Worm (Caenorhabditis elegans) whole organism, late embryonic: ENCODE measurements around the gene fbxb-114.
"Not testable (repeated sequence)": the region's sequence is repeated elsewhere in the genome, so short reads cannot be mapped to it uniquely, and the experiment has no call there.

Experiments
- C38D4.7 ChIP-seq: fragments of 200-800 bp; sonication (Bioruptor generic); optimal IDR thresholded peaks from 2 replicates; lab custom pipeline; 2018; ENCODE audit warnings: mild to moderate bottlenecking, missing genetic modification characterization, moderate library complexity, missing compliant biosample characterization
- F13H6.1 ChIP-seq: sonication (generic microtip); optimal IDR thresholded peaks from 2 replicates; lab custom pipeline; 2016; ENCODE audit warnings: missing genetic modification characterization, missing compliant biosample characterization
- K02D7.2 ChIP-seq: sonication (generic microtip); optimal IDR thresholded peaks from 2 replicates; lab custom pipeline; 2017; ENCODE audit warnings: mild to moderate bottlenecking, missing genetic modification characterization, missing compliant biosample characterization
- K09A11.1 ChIP-seq: sonication (generic microtip); optimal IDR thresholded peaks from 2 replicates; lab custom pipeline; 2017; ENCODE audit warnings: antibody characterized with exemption, mild to moderate bottlenecking, missing genetic modification characterization, missing compliant biosample characterization; ENCODE audit not compliant: insufficient read depth
- T23F11.4 ChIP-seq: fragments of 200-800 bp; sonication (Bioruptor generic); optimal IDR thresholded peaks from 2 replicates; lab custom pipeline; 2018; ENCODE audit warnings: mild to moderate bottlenecking, missing genetic modification characterization, missing compliant biosample characterization
- ama-1 ChIP-seq: fragments of 150-350 bp; optimal IDR thresholded peaks from 2 replicates; lab custom pipeline; 2014
- ceh-19 ChIP-seq: fragments of 200-800 bp; sonication (Bioruptor generic); optimal IDR thresholded peaks from 2 replicates; lab custom pipeline; 2018; ENCODE audit warnings: mild to moderate bottlenecking, missing genetic modification characterization, missing compliant biosample characterization
- ceh-22 ChIP-seq: sonication (generic microtip); optimal IDR thresholded peaks from 2 replicates; lab custom pipeline; 2017; ENCODE audit warnings: missing biosample characterization, missing genetic modification characterization
- ceh-24 ChIP-seq: sonication (generic microtip); optimal IDR thresholded peaks from 2 replicates; lab custom pipeline; 2016; ENCODE audit warnings: mild to moderate bottlenecking, missing genetic modification characterization, missing compliant biosample characterization
- ceh-30 ChIP-seq: fragments of 150-350 bp; optimal IDR thresholded peaks from 2 replicates; lab custom pipeline; 2014; ENCODE audit warnings: missing biosample characterization, missing genetic modification characterization
- ceh-31 ChIP-seq: sonication (generic microtip); optimal IDR thresholded peaks from 2 replicates; lab custom pipeline; 2016; ENCODE audit warnings: missing genetic modification characterization, missing compliant biosample characterization
- ceh-6 ChIP-seq: fragments of 200-800 bp; sonication (Bioruptor generic); optimal IDR thresholded peaks from 2 replicates; lab custom pipeline; 2018; ENCODE audit warnings: mild to moderate bottlenecking, missing genetic modification characterization, missing compliant biosample characterization
- ceh-9 ChIP-seq: sonication (generic microtip); optimal IDR thresholded peaks from 2 replicates; lab custom pipeline; 2016; ENCODE audit warnings: mild to moderate bottlenecking, missing genetic modification characterization, inconsistent platforms, missing compliant biosample characterization
- che-1 ChIP-seq: sonication (generic microtip); optimal IDR thresholded peaks from 2 replicates; lab custom pipeline; 2016; ENCODE audit warnings: mild to moderate bottlenecking, missing genetic modification characterization, missing compliant biosample characterization
- dmd-4 ChIP-seq: sonication (generic microtip); optimal IDR thresholded peaks from 2 replicates; lab custom pipeline; 2016; ENCODE audit warnings: borderline replicate concordance, missing genetic modification characterization, missing compliant biosample characterization
- dve-1 ChIP-seq: sonication (generic microtip); optimal IDR thresholded peaks from 2 replicates; lab custom pipeline; 2017; ENCODE audit warnings: antibody characterized with exemption, mild to moderate bottlenecking, missing genetic modification characterization, missing compliant biosample characterization
- elt-2 ChIP-seq: sonication (generic microtip); optimal IDR thresholded peaks from 2 replicates; lab custom pipeline; 2016; ENCODE audit warnings: missing genetic modification reagents, missing genetic modification characterization, missing compliant biosample characterization
- fax-1 ChIP-seq: sonication (generic microtip); optimal IDR thresholded peaks from 2 replicates; lab custom pipeline; 2016; ENCODE audit warnings: missing genotype, missing genetic modification characterization, missing compliant biosample characterization
- fkh-10 ChIP-seq: fragments of 150-350 bp; optimal IDR thresholded peaks from 2 replicates; lab custom pipeline; 2014; ENCODE audit warnings: missing biosample characterization, missing genetic modification reagents, missing genetic modification characterization
- fkh-6 ChIP-seq: sonication (generic microtip); optimal IDR thresholded peaks from 2 replicates; lab custom pipeline; 2016; ENCODE audit warnings: missing genetic modification characterization, missing compliant biosample characterization
- gmeb-2 ChIP-seq: sonication (generic microtip); optimal IDR thresholded peaks from 2 replicates; lab custom pipeline; 2016; ENCODE audit warnings: missing genetic modification characterization, inconsistent platforms, missing compliant biosample characterization
- hlh-13 ChIP-seq: fragments of 200-800 bp; sonication (Bioruptor generic); optimal IDR thresholded peaks from 2 replicates; lab custom pipeline; 2018; ENCODE audit warnings: mild to moderate bottlenecking, missing genetic modification characterization, missing compliant biosample characterization
- hlh-8 ChIP-seq: sonication (generic microtip); optimal IDR thresholded peaks from 2 replicates; lab custom pipeline; 2016; ENCODE audit warnings: missing genotype, missing genetic modification characterization, missing compliant biosample characterization
- lim-6 ChIP-seq: sonication (generic microtip); optimal IDR thresholded peaks from 2 replicates; lab custom pipeline; 2016; ENCODE audit warnings: missing genetic modification characterization, missing compliant biosample characterization
- lin-11 ChIP-seq: fragments of 200-800 bp; sonication (Bioruptor generic); optimal IDR thresholded peaks from 2 replicates; lab custom pipeline; 2018; ENCODE audit warnings: mild to moderate bottlenecking, missing genetic modification characterization, missing compliant biosample characterization
- madf-2 ChIP-seq: sonication (generic microtip); optimal IDR thresholded peaks from 2 replicates; lab custom pipeline; 2017; ENCODE audit warnings: missing genetic modification characterization, missing compliant biosample characterization
- mec-3 ChIP-seq: sonication (generic microtip); optimal IDR thresholded peaks from 2 replicates; lab custom pipeline; 2016; ENCODE audit warnings: borderline replicate concordance, missing genetic modification characterization, missing compliant biosample characterization
- nhr-11 ChIP-seq: fragments of 150-350 bp; optimal IDR thresholded peaks from 2 replicates; lab custom pipeline; 2014; ENCODE audit warnings: missing biosample characterization, missing genetic modification characterization
- pat-9 ChIP-seq: fragments of 200-800 bp; sonication (Bioruptor generic); optimal IDR thresholded peaks from 2 replicates; lab custom pipeline; 2018; ENCODE audit warnings: mild to moderate bottlenecking, missing genetic modification characterization, moderate library complexity, missing compliant biosample characterization
- pax-1 ChIP-seq: fragments of 150-350 bp; optimal IDR thresholded peaks from 2 replicates; lab custom pipeline; 2014; ENCODE audit warnings: missing biosample characterization, missing genetic modification characterization
- pha-2 ChIP-seq: sonication (generic microtip); optimal IDR thresholded peaks from 2 replicates; lab custom pipeline; 2017; ENCODE audit warnings: mild to moderate bottlenecking, missing genetic modification characterization, missing compliant biosample characterization
- pqm-1 ChIP-seq: sonication (generic microtip); optimal IDR thresholded peaks from 2 replicates; lab custom pipeline; 2016; ENCODE audit warnings: missing genetic modification characterization, missing compliant biosample characterization
- sdc-2 ChIP-seq: sonication (generic microtip); optimal IDR thresholded peaks from 2 replicates; lab custom pipeline; 2016; ENCODE audit warnings: missing genotype, missing genetic modification characterization, missing compliant biosample characterization
- sox-2 ChIP-seq: fragments of 200-800 bp; sonication (Bioruptor generic); IDR thresholded peaks from 2 replicates; pipeline ENCODE4 v1.3.6; 2022; ENCODE audit warnings: missing genetic modification reagents, missing genetic modification characterization, missing compliant biosample characterization
- sox-4 ChIP-seq: sonication (generic microtip); optimal IDR thresholded peaks from 2 replicates; lab custom pipeline; 2017; ENCODE audit warnings: mild to moderate bottlenecking, missing genetic modification characterization, inconsistent platforms, missing compliant biosample characterization
- tbx-2 ChIP-seq: sonication (generic microtip); optimal IDR thresholded peaks from 2 replicates; lab custom pipeline; 2016; ENCODE audit warnings: missing genetic modification characterization, missing compliant biosample characterization
- unc-3 ChIP-seq, 2 experiments: fragments of 200-800 bp in 1 of 2; sonication (Bioruptor generic) in 1 of 2; sonication (generic microtip) in 1 of 2; conservative IDR thresholded peaks in 1 of 2; optimal IDR thresholded peaks in 1 of 2; 2 replicates each; pipeline versions ENCODE4 v1.3.6 to Lab custom; 2016 to 2022; ENCODE audit warnings: missing compliant biosample characterization in 2 of 2, missing genetic modification characterization in 2 of 2, missing genetic modification reagents in 1 of 2

Gene fbxb-114

DNA sequence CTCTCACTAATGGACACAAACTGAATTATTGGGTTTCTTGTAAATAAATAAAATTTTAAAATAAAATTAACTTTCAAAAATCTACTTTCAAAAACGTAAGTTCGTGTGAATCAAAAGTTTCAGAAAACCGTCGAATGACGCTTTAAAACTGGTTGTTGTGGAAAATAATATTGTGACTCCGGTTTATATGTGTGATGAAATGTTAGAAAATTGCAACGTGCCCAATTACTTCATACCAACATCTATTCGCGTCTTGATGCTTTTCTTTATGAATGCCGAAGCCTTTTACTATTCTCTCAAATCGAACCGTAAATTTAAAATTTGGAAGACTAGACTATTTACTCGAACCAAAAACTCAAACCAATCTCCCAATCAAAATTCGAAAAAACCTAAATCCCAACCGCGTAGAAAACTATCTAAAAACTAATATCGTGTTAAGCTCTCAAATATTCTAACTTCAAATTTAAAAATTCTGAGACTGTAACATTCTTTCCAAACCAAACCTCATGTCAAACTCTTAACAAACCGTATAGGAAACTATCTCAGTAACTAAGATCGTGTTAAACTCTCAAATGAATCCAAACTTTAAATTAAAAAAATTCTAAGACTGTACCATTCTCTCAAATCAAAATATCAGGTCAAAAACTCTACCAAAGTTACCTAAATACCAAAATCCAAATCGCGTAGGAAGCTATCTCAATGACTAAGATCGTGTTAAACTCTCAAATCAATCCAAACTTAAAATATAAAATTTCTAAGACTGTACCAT is 9.8 kb downstream of the fbxb-114 start:
- no peak for TF ChIP-seq pat-9 (tag; lab: Kevin White, UChicago)
- no peak for TF ChIP-seq dmd-4 (tag; lab: Kevin White, UChicago)
- peak; percentile 34 for TF ChIP-seq dve-1
- peak; percentile 87 for TF ChIP-seq ama-1 (lab: Kevin White, UChicago)
- peak; percentile 25 for TF ChIP-seq ceh-30
- TF ChIP-seq fax-1: no peak
- TF ChIP-seq nhr-11 (tag; lab: Kevin White, UChicago): peak; percentile 29
- TF ChIP-seq F13H6.1 (tag; lab: Kevin White, UChicago): peak; percentile 17

DNA sequence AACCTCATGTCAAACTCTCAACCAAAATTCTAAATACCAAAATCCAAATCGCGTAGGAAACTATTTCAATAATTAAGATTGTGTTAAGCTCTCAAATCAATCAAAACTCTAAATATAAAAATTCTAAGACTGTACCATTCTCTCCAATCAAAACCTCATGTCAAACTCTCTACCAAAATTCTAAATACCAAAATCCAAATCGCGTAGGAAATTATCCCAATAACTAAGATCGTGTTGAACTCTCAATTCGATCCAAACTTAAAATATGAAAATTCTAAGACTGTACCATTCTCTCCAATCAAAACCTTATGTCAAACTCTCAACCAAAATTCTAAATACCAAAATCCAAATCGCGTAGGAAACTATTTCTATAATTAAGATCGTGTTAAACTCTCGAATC is 10.7 kb downstream of the fbxb-114 start:
- TF ChIP-seq unc-3 (GFP tag; conservative IDR thresholded peaks at IDR 0.05; lab: Robert Waterston, UW) (peak; percentile 64; the same call in 1 of the 2 replicates), sox-2 (GFP tag; lab: Robert Waterston, UW) (peak; percentile 21)
- not testable (repeated sequence) for TF ChIP-seq unc-3 (tag; optimal IDR thresholded peaks at IDR 0.05; lab: Kevin White, UChicago)

- TF ChIP-seq K02D7.2 (tag; lab: Kevin White, UChicago): no peak
- TF ChIP-seq, all 69 proteins: peak for 0
These were observed 20.7 kb downstream of the fbxb-114 start for ce11 chrX:16942316-16942715.

DNA sequence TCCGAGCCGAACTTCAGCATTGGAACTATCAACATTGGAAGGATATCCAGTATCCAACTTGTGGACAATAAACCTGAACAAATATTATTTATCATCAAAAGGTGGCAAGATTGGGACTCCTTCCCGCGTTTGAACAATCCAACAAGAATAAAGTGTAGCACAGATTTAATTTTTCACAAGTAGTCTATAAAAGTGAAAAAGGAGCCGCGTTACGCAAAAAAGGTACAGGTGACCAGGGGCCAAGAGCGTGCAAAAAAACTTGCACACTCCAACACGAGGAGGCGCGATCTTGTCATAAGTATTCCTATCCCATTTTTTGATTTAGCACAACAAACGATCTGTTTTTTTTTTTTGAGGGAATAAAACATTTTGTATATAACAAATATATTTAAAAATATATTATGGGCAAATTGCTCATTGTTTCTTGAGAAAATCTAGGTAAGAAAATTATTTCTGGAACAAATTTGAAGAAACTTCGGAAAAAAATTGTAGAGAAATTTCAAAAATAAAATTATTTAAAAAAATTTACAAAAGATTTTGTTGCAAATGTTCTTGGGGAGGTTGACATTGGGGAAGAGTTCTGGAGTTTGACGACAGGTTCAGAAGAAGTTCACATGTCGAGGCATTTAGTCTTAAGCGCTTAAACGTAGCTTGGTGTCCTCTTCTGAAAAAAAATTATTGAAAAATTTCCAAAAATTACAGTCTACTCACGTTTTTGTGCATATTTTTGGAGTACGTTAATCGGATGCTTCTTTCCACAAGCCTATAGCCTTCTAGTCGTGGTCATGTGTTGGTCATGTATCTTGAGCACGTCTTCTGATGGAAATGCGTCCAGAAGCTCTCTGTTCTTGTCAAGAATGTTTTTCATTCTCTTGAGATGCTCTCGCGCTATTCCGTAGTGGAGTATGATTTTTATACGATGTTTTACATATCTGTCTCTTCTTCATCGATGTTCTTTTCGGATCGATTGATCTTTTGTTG is 22.6 kb downstream of the fbxb-114 start:
- TF ChIP-seq elt-2 (tag; lab: Kevin White, UChicago) (no peak), lin-11 (peak; percentile 2), pqm-1 (tag; lab: Kevin White, UChicago) (no peak), pax-1 (tag; lab: Kevin White, UChicago) (peak; percentile 86), ceh-19 (GFP tag; lab: Kevin White, UChicago) (peak; percentile 72), sox-4 (tag; lab: Kevin White, UChicago) (peak; percentile 66), ceh-31 (tag; lab: Kevin White, UChicago) (no peak), che-1 (peak; percentile 75), ceh-6 (GFP tag; lab: Kevin White, UChicago) (no peak), hlh-13 (GFP tag; lab: Kevin White, UChicago) (no peak), hlh-8 (peak; percentile 20), pha-2 (tag; lab: Kevin White, UChicago) (peak; percentile 5), T23F11.4 (GFP tag; lab: Kevin White, UChicago) (peak; percentile 47), ceh-9 (tag; lab: Kevin White, UChicago) (peak; percentile 63), ama-1 (lab: Kevin White, UChicago) (peak; percentile 93), gmeb-2 (peak; percentile 71), unc-3 (GFP tag; conservative IDR thresholded peaks at IDR 0.05; lab: Robert Waterston, UW) (peak; percentile 30; the same call in 1 of the 2 replicates), unc-3 (tag; optimal IDR thresholded peaks at IDR 0.05; lab: Kevin White, UChicago) (no peak), fax-1 (peak; percentile 49), madf-2 (tag; lab: Kevin White, UChicago) (peak; percentile 37), C38D4.7 (GFP tag; lab: Kevin White, UChicago) (peak; percentile 54)

DNA sequence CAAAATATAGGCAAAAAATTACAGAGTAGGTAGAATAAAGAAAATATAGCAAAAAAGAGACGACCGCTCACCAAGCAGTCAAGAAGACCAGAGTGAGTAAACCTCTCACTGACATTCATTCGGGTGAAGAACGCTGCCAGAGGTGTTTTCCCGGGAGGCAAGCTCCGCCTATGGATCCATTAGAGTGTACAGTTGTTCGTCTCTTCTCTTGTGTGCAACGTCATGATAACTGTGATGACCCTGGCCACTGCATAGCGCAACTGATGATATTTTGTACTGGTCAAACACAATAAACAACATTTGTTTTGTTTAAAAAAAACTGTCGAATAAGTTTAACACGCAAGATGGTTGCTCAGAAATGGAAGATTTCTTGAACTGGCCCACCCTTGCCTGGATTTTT is 31.2 kb downstream of the fbxb-114 start, which contains the start of gene F52G3.8:
TSS of gene F52G3.8 (minus strand) at position 101 of the 400 bp plus-strand sequence.
- TF ChIP-seq elt-2 (tag; lab: Kevin White, UChicago) (no peak), mec-3 (tag; lab: Kevin White, UChicago) (no peak), fkh-6 (tag; lab: Kevin White, UChicago) (no peak), ceh-22 (tag; lab: Kevin White, UChicago) (no peak), lim-6 (tag; lab: Kevin White, UChicago) (no peak), dmd-4 (tag; lab: Kevin White, UChicago) (no peak), tbx-2 (tag; lab: Kevin White, UChicago) (no peak), K09A11.1 (no peak), sox-4 (tag; lab: Kevin White, UChicago) (no peak), T23F11.4 (GFP tag; lab: Kevin White, UChicago) (no peak), ceh-24 (tag; lab: Kevin White, UChicago) (no peak), fkh-10 (GFP tag; lab: Kevin White, UChicago) (no peak), che-1 (no peak), sdc-2 (no peak), ceh-19 (GFP tag; lab: Kevin White, UChicago) (no peak)
- TF ChIP-seq, all 69 proteins: peak for 0
